Worm (Caenorhabditis elegans): ENCODE measurements around the gene Y62H9A.3.

Y62H9A.3 gene

DNA sequence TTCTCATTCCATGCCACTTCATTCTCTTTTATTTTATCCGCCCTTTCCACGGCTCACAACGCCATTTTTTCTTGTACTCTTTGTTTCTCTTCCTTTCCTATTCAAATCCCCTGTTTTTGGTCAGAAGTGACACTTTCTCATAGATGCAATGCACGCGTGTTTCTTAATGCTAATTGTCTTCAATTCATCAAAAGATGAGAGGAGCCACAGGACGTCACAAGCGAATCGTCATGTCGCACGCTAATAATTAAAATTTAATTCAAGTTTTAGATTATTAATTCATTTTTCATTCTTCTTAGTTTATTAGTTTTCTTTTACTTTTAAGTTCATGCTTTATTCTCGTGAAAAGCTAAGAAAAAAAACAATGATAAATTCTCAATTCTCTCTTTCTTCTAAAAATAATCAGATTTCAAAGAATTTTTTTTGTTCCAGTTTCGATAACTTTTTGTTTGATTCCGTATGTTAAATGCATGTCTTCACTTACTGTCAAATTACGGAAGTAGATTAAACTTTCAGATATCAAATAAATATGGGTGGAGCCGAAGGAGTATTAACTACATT is 41.0 kb upstream of the Y62H9A.3 start, which contains the start of gene Y62H9A.14:
Gene Y62H9A.14, plus strand, starts transcription at position 511 of the 561 bp plus-strand sequence.
- no peak for TF ChIP-seq C17E4.6 (GFP tag; IDR thresholded peaks at IDR 0.05)
- TF ChIP-seq lsl-1 (GFP tag; optimal IDR thresholded peaks at IDR 0.05): no peak
- TF ChIP-seq repo-1 (tag; optimal IDR thresholded peaks at IDR 0.05): no peak
- TF ChIP-seq atf-7 (tag; optimal IDR thresholded peaks at IDR 0.05): no peak
- no peak for TF ChIP-seq ztf-18 (tag; optimal IDR thresholded peaks at IDR 0.05)
- no peak for TF ChIP-seq ccch-3 (GFP tag; optimal IDR thresholded peaks at IDR 0.05)
- TF ChIP-seq ztf-22 (GFP tag; optimal IDR thresholded peaks at IDR 0.05): no peak
- no peak for TF ChIP-seq dox-1 (GFP tag; IDR thresholded peaks at IDR 0.05)
- no peak for TF ChIP-seq fkh-3 (tag; optimal IDR thresholded peaks at IDR 0.05)
- TF ChIP-seq let-607 (tag; optimal IDR thresholded peaks at IDR 0.05): no peak
- no peak for TF ChIP-seq snpc-3.4 (tag; optimal IDR thresholded peaks at IDR 0.05)
- TF ChIP-seq attf-6 (GFP tag; IDR thresholded peaks at IDR 0.05): no peak
- no peak for TF ChIP-seq rcor-1 (GFP tag; IDR thresholded peaks at IDR 0.05)
- TF ChIP-seq Y67H2A.10 (GFP tag; conservative IDR thresholded peaks at IDR 0.05): no peak
- TF ChIP-seq madf-3 (GFP tag; IDR thresholded peaks at IDR 0.05): no peak
- no peak for TF ChIP-seq F52B5.7 (tag; optimal IDR thresholded peaks at IDR 0.05)

DNA sequence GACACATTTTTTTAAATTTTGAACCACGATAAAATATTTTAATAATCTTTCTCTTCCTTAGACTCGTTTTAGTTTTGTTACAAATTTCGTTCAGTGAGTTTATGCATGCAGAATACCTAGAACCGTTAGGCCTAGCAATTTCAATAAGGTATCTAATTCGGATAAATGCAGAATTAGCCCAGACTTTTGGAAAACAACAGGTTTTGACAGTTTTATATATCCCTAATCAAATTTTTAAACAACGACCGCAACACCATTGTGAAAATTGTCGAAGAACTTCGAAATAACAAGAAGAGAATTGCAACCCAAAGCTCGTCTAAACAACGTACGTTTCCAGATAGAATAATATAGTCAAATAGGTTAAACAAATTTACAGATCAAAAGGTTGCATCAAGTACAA is 38.2 kb upstream of the Y62H9A.3 start, which contains the start of gene Y62H9A.16:
Gene Y62H9A.16, plus strand, starts transcription at position 301 of the 400 bp plus-strand sequence.
- no peak for TF ChIP-seq ztf-28 (GFP tag; IDR thresholded peaks at IDR 0.05)
- no peak for TF ChIP-seq Y79H2A.3 (GFP tag; conservative IDR thresholded peaks at IDR 0.05)
- TF ChIP-seq K11D2.4 (GFP tag; IDR thresholded peaks at IDR 0.05): no peak
- TF ChIP-seq atf-7 (tag; optimal IDR thresholded peaks at IDR 0.05): no peak
- TF ChIP-seq madf-10 (tag; optimal IDR thresholded peaks at IDR 0.05): no peak
- no peak for TF ChIP-seq bed-2 (GFP tag; IDR thresholded peaks at IDR 0.05)
- no peak for TF ChIP-seq egl-44 (GFP tag; IDR thresholded peaks at IDR 0.05)
- no peak for TF ChIP-seq C17E4.6 (GFP tag; IDR thresholded peaks at IDR 0.05)
- TF ChIP-seq nhr-179 (tag; optimal IDR thresholded peaks at IDR 0.05): no peak
- TF ChIP-seq Y53F4B.3 (GFP tag; IDR thresholded peaks at IDR 0.05): no peak
- no peak for TF ChIP-seq nhr-90 (tag; optimal IDR thresholded peaks at IDR 0.05)
- TF ChIP-seq nhr-80 (tag; optimal IDR thresholded peaks at IDR 0.05): no peak
- TF ChIP-seq ztf-18 (tag; optimal IDR thresholded peaks at IDR 0.05): no peak
- no peak for TF ChIP-seq nfyb-1 (GFP tag; IDR thresholded peaks at IDR 0.05)
- TF ChIP-seq ztf-3 (GFP tag; optimal IDR thresholded peaks at IDR 0.05): no peak
- no peak for TF ChIP-seq snpc-1.1 (tag; optimal IDR thresholded peaks at IDR 0.05; ENCODE audit: insufficient read depth)
- TF ChIP-seq B0035.1 (tag; optimal IDR thresholded peaks at IDR 0.05): no peak
- no peak for TF ChIP-seq ceh-58 (GFP tag; IDR thresholded peaks at IDR 0.05)
- no peak for TF ChIP-seq ets-4 (GFP tag; optimal IDR thresholded peaks at IDR 0.05)

DNA sequence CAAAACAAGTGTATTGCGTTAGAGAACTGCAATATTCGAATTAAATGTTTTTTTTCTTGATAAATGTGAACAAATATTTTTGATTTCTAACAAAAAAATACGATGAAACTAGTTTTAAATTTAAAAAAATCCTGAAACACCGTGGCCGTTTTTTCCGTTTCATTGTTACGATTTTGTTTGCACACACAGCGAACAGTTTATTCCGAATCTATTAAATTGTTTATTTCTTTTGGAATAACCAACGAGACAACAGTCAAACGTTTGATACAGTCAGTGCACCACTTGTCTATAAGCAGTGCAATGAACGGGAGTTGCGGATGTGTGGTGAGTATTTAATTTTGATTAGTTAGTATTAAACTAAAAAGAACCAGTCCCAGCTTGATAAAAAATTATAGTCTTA is 36.9 kb upstream of the Y62H9A.3 start, which contains the start of gene Y62H9A.13:
Gene Y62H9A.13, plus strand, starts transcription at position 301 of the 400 bp plus-strand sequence.
- no peak for TF ChIP-seq Y95B8A.8 (GFP tag; IDR thresholded peaks at IDR 0.05)

DNA sequence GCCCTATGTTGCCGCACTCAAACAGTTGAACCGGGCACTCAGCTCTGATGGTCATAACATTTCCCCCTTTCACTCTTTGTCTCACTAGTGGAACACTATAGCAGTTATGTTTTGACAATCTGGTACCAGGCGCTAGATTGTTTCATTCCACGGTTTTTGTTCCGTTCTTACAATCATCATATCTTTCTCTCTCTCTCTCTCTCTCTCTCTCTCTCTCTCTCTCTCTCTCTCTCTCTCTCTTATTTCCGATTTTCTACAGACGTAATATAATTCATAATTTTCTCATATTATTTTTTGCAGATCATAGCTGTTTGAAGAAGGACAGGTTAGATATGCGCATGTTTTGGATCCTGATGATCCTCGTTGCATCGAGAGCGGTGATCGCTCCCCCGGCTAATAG is 34.1 kb upstream of the Y62H9A.3 start, which contains the start of gene Y62H9A.12:
Gene Y62H9A.12, plus strand, starts transcription at position 301 of the 400 bp plus-strand sequence.
- no peak for TF ChIP-seq die-1 (tag; optimal IDR thresholded peaks at IDR 0.05)
- no peak for TF ChIP-seq athp-1 (tag; optimal IDR thresholded peaks at IDR 0.05)
- no peak for TF ChIP-seq ztf-25 (GFP tag; IDR thresholded peaks at IDR 0.05)
- TF ChIP-seq hmg-1.2 (GFP tag; IDR thresholded peaks at IDR 0.05): no peak
- no peak for TF ChIP-seq cebp-2 (GFP tag; IDR thresholded peaks at IDR 0.05)
- no peak for TF ChIP-seq cebp-1 (GFP tag; IDR thresholded peaks at IDR 0.05)
- no peak for TF ChIP-seq cebp-1 (tag; optimal IDR thresholded peaks at IDR 0.05)
- TF ChIP-seq snpc-1.3 (tag; optimal IDR thresholded peaks at IDR 0.05; ENCODE audit: insufficient read depth): no peak
- no peak for TF ChIP-seq lin-54 (GFP tag; optimal IDR thresholded peaks at IDR 0.05)
- no peak for TF ChIP-seq nhr-80 (tag; optimal IDR thresholded peaks at IDR 0.05)
- no peak for TF ChIP-seq chd-7 (tag; optimal IDR thresholded peaks at IDR 0.05)

Data from whole organism, young adult.